Fruit fly (Drosophila melanogaster): ENCODE measurements around the gene Ncc69.

dm6 chr3L:12401800-12402199 is 10.6 kb upstream of the Ncc69 start, which contains the start of gene Smyd4-2:
- no peak for TF ChIP-seq CG18619 (GFP tag; optimal IDR thresholded peaks at IDR 0.05)
- TF ChIP-seq sob (GFP tag; IDR thresholded peaks at IDR 0.05) = no peak
- no peak for TF ChIP-seq CG7372 (GFP tag; IDR thresholded peaks at IDR 0.05)
- no peak for TF ChIP-seq CG14441 (GFP tag; IDR thresholded peaks at IDR 0.05)
- TF ChIP-seq Dip2 (GFP tag; IDR thresholded peaks at IDR 0.05) = no peak
- no peak for TF ChIP-seq GATAe (GFP tag; conservative IDR thresholded peaks at IDR 0.05)
- TF ChIP-seq Antp (GFP tag; optimal IDR thresholded peaks at IDR 0.05) = no peak
- no peak for TF ChIP-seq CG31365 (tag; optimal IDR thresholded peaks at IDR 0.05)
- no peak for TF ChIP-seq CG11093 (GFP tag; IDR thresholded peaks at IDR 0.05)
- TF ChIP-seq Sox100B (GFP tag; optimal IDR thresholded peaks at IDR 0.05) = no peak

Measured in whole organism, embryonic.